Worm (Caenorhabditis elegans) whole organism, young adult: ENCODE results near the gene acn-1.

Experiments
- B0019.2 ChIP-seq: fragments of 200-800 bp; sonication (Bioruptor generic); conservative IDR thresholded peaks from 2 replicates; pipeline ENCODE4 v1.3.6; 2022; ENCODE audit warnings: missing genetic modification reagents, missing genetic modification characterization, missing compliant biosample characterization
- B0035.1 ChIP-seq: sonication (generic microtip); optimal IDR thresholded peaks from 2 replicates; lab custom pipeline; 2016; ENCODE audit warnings: missing genetic modification characterization, mild to moderate bottlenecking, missing compliant biosample characterization, missing genotype, missing genetic modification reagents
- B0261.1 ChIP-seq: sonication (generic microtip); optimal IDR thresholded peaks from 2 replicates; lab custom pipeline; 2016; ENCODE audit warnings: mild to moderate bottlenecking, missing genetic modification characterization, moderate library complexity, missing compliant biosample characterization
- D2030.7 ChIP-seq: fragments of 200-800 bp; sonication (Bioruptor generic); IDR thresholded peaks from 2 replicates; pipeline ENCODE4 v1.3.6; 2022; ENCODE audit warnings: missing genetic modification reagents, missing genetic modification characterization, missing compliant biosample characterization
- F23B12.7 ChIP-seq: sonication (generic microtip); optimal IDR thresholded peaks from 2 replicates; lab custom pipeline; 2017; ENCODE audit warnings: missing genetic modification characterization, mild to moderate bottlenecking, missing compliant biosample characterization, antibody characterized with exemption, moderate library complexity; ENCODE audit not compliant: insufficient read depth
- F33H1.4 ChIP-seq: fragments of 200-800 bp; sonication (Bioruptor generic); IDR thresholded peaks from 2 replicates; pipeline ENCODE4 v1.3.6; 2022; ENCODE audit warnings: missing genetic modification reagents, missing genetic modification characterization, missing compliant biosample characterization
- F55B11.4 ChIP-seq: sonication (generic microtip); optimal IDR thresholded peaks from 2 replicates; lab custom pipeline; 2016; ENCODE audit warnings: missing compliant biosample characterization, missing genetic modification characterization, borderline replicate concordance; ENCODE audit not compliant: insufficient read depth
- F57C9.4 ChIP-seq: sonication (generic microtip); optimal IDR thresholded peaks from 2 replicates; lab custom pipeline; 2017; ENCODE audit warnings: mild to moderate bottlenecking, missing genetic modification characterization, missing compliant biosample characterization
- K12H6.12 ChIP-seq: fragments of 200-800 bp; sonication (Bioruptor generic); optimal IDR thresholded peaks from 2 replicates; lab custom pipeline; 2018; ENCODE audit warnings: mild to moderate bottlenecking, missing genetic modification characterization, missing compliant biosample characterization
- T07F8.4 ChIP-seq: sonication (generic microtip); optimal IDR thresholded peaks from 2 replicates; lab custom pipeline; 2016; ENCODE audit warnings: mild to moderate bottlenecking, missing genetic modification characterization, moderate library complexity, missing compliant biosample characterization
- Y53G8AR.9 ChIP-seq: fragments of 200-800 bp; sonication (Bioruptor generic); conservative IDR thresholded peaks from 2 replicates; pipeline ENCODE4 v1.3.6; 2022; ENCODE audit warnings: missing genetic modification reagents, missing genetic modification characterization, missing compliant biosample characterization
- Y79H2A.3 ChIP-seq: fragments of 200-800 bp; sonication (Bioruptor generic); conservative IDR thresholded peaks from 2 replicates; pipeline ENCODE4 v1.3.6; 2022; ENCODE audit warnings: missing genetic modification reagents, missing genetic modification characterization, missing compliant biosample characterization
- athp-1 ChIP-seq: sonication (generic microtip); optimal IDR thresholded peaks from 2 replicates; lab custom pipeline; 2017; ENCODE audit warnings: mild to moderate bottlenecking, missing genetic modification characterization, missing compliant biosample characterization
- bed-1 ChIP-seq: fragments of 200-800 bp; sonication (Bioruptor generic); IDR thresholded peaks from 2 replicates; pipeline ENCODE4 v1.3.6; 2022; ENCODE audit warnings: missing genetic modification reagents, missing genetic modification characterization, missing compliant biosample characterization
- ccch-3 ChIP-seq: fragments of 200-800 bp; sonication (Bioruptor generic); optimal IDR thresholded peaks from 2 replicates; lab custom pipeline; 2018; ENCODE audit warnings: mild to moderate bottlenecking, missing genetic modification characterization, missing compliant biosample characterization
- cebp-1 ChIP-seq, 2 experiments: fragments of 200-800 bp in 1 of 2; sonication (Bioruptor generic) in 1 of 2; sonication (generic microtip) in 1 of 2; IDR thresholded peaks in 1 of 2; optimal IDR thresholded peaks in 1 of 2; 2 replicates each; pipeline versions ENCODE4 v1.3.6 to Lab custom; 2017 to 2022; ENCODE audit warnings: missing compliant biosample characterization in 2 of 2, missing genetic modification characterization in 2 of 2, mild to moderate bottlenecking in 1 of 2, missing genetic modification reagents in 1 of 2, moderate library complexity in 1 of 2
- ceh-27 ChIP-seq: fragments of 200-800 bp; sonication (Bioruptor generic); optimal IDR thresholded peaks from 2 replicates; lab custom pipeline; 2018; ENCODE audit warnings: mild to moderate bottlenecking, missing genetic modification characterization, moderate library complexity, missing compliant biosample characterization
- ceh-79 ChIP-seq: sonication (generic microtip); optimal IDR thresholded peaks from 2 replicates; lab custom pipeline; 2017; ENCODE audit warnings: mild to moderate bottlenecking, missing genetic modification characterization, missing compliant biosample characterization
- efl-1 ChIP-seq: fragments of 150-350 bp; optimal IDR thresholded peaks from 2 replicates; lab custom pipeline; 2014; ENCODE audit warnings: missing biosample characterization, missing genetic modification reagents, missing genetic modification characterization
- egl-44 ChIP-seq: fragments of 200-800 bp; sonication (Bioruptor generic); IDR thresholded peaks from 2 replicates; pipeline ENCODE4 v1.3.6; 2022; ENCODE audit warnings: missing genetic modification reagents, missing genetic modification characterization, missing compliant biosample characterization
- ekl-4 ChIP-seq: fragments of 200-800 bp; sonication (Bioruptor generic); IDR thresholded peaks from 2 replicates; pipeline ENCODE4 v1.3.6; 2022; ENCODE audit warnings: missing genetic modification reagents, missing genetic modification characterization, missing compliant biosample characterization
- ets-4 ChIP-seq: fragments of 200-800 bp; sonication (Bioruptor generic); optimal IDR thresholded peaks from 2 replicates; lab custom pipeline; 2018; ENCODE audit warnings: mild to moderate bottlenecking, missing genetic modification characterization, missing compliant biosample characterization
- fkh-3 ChIP-seq: sonication (generic microtip); optimal IDR thresholded peaks from 2 replicates; lab custom pipeline; 2016; ENCODE audit warnings: mild to moderate bottlenecking, missing genetic modification characterization, missing compliant biosample characterization
- hlh-26 ChIP-seq: fragments of 200-800 bp; sonication (Bioruptor generic); conservative IDR thresholded peaks from 2 replicates; pipeline ENCODE4 v1.3.6; 2022; ENCODE audit warnings: missing genetic modification reagents, missing genetic modification characterization, missing compliant biosample characterization
- hsf-1 ChIP-seq: fragments of 200-800 bp; sonication (Bioruptor generic); IDR thresholded peaks from 2 replicates; pipeline ENCODE4 v1.3.6; 2022; ENCODE audit warnings: missing genetic modification reagents, missing genetic modification characterization, missing compliant biosample characterization
- let-607 ChIP-seq, 2 experiments: fragments of 200-800 bp in 1 of 2; sonication (Bioruptor generic) in 1 of 2; sonication (generic microtip) in 1 of 2; optimal IDR thresholded peaks; 2 replicates each; lab custom pipeline; 2016 to 2018; ENCODE audit warnings: mild to moderate bottlenecking in 2 of 2, missing compliant biosample characterization in 2 of 2, missing genetic modification characterization in 2 of 2, moderate library complexity in 2 of 2, missing genotype in 1 of 2
- lsl-1 ChIP-seq: fragments of 200-800 bp; sonication (Bioruptor generic); optimal IDR thresholded peaks from 2 replicates; lab custom pipeline; 2018; ENCODE audit warnings: mild to moderate bottlenecking, missing genetic modification characterization, moderate library complexity, missing compliant biosample characterization
- madf-3 ChIP-seq: fragments of 200-800 bp; sonication (Bioruptor generic); IDR thresholded peaks from 2 replicates; pipeline ENCODE4 v1.3.6; 2022; ENCODE audit warnings: missing genetic modification reagents, missing genetic modification characterization, missing compliant biosample characterization
- madf-8 ChIP-seq: fragments of 200-800 bp; sonication (Bioruptor generic); conservative IDR thresholded peaks from 2 replicates; pipeline ENCODE4 v1.3.6; 2022; ENCODE audit warnings: missing genetic modification reagents, missing genetic modification characterization, missing compliant biosample characterization
- mcd-1 ChIP-seq: fragments of 200-800 bp; sonication (Bioruptor generic); IDR thresholded peaks from 2 replicates; pipeline ENCODE4 v1.3.6; 2022; ENCODE audit warnings: missing genetic modification reagents, missing genetic modification characterization, missing compliant biosample characterization
- mel-28 ChIP-seq: sonication (generic microtip); optimal IDR thresholded peaks from 2 replicates; lab custom pipeline; 2016; ENCODE audit warnings: borderline replicate concordance, mild to moderate bottlenecking, missing genetic modification characterization, missing compliant biosample characterization
- mxl-1 ChIP-seq: sonication (generic microtip); optimal IDR thresholded peaks from 2 replicates; lab custom pipeline; 2016; ENCODE audit warnings: missing genetic modification characterization, missing compliant biosample characterization
- nhr-120 ChIP-seq: fragments of 200-800 bp; sonication (Bioruptor generic); IDR thresholded peaks from 2 replicates; pipeline ENCODE4 v1.3.6; 2022; ENCODE audit warnings: missing genetic modification characterization, missing compliant biosample characterization
- nhr-27 ChIP-seq: fragments of 200-800 bp; sonication (Bioruptor generic); optimal IDR thresholded peaks from 2 replicates; lab custom pipeline; 2018; ENCODE audit warnings: mild to moderate bottlenecking, missing genetic modification characterization, moderate library complexity, missing compliant biosample characterization
- pha-4 ChIP-seq: fragments of 150-350 bp; sonication (generic microtip); optimal IDR thresholded peaks from 2 replicates; lab custom pipeline; 2014; ENCODE audit warnings: missing biosample characterization, missing genetic modification reagents, missing genetic modification characterization
- rcor-1 ChIP-seq: fragments of 200-800 bp; sonication (Bioruptor generic); IDR thresholded peaks from 2 replicates; pipeline ENCODE4 v1.3.6; 2022; ENCODE audit warnings: missing genetic modification reagents, missing genetic modification characterization, missing compliant biosample characterization
- sdz-38 ChIP-seq: sonication (generic microtip); optimal IDR thresholded peaks from 2 replicates; lab custom pipeline; 2016; ENCODE audit warnings: missing genotype, missing genetic modification characterization, missing compliant biosample characterization
- snpc-1.1 ChIP-seq: sonication (generic microtip); optimal IDR thresholded peaks from 2 replicates; lab custom pipeline; 2017; ENCODE audit warnings: missing genetic modification characterization, mild to moderate bottlenecking, missing compliant biosample characterization, antibody characterized with exemption, moderate library complexity, missing genotype, missing genetic modification reagents; ENCODE audit not compliant: insufficient read depth
- somi-1 ChIP-seq: fragments of 200-800 bp; sonication (Bioruptor generic); optimal IDR thresholded peaks from 2 replicates; lab custom pipeline; 2018; ENCODE audit warnings: mild to moderate bottlenecking, missing genetic modification characterization, missing compliant biosample characterization
- tbx-9 ChIP-seq: sonication (generic microtip); optimal IDR thresholded peaks from 2 replicates; lab custom pipeline; 2016; ENCODE audit warnings: borderline replicate concordance, missing genetic modification characterization, inconsistent platforms, missing compliant biosample characterization
- tlf-1 ChIP-seq: fragments of 200-800 bp; sonication (Bioruptor generic); optimal IDR thresholded peaks from 2 replicates; lab custom pipeline; 2018; ENCODE audit warnings: mild to moderate bottlenecking, missing genetic modification characterization, missing compliant biosample characterization
- ztf-22 ChIP-seq: fragments of 200-800 bp; sonication (Bioruptor generic); optimal IDR thresholded peaks from 2 replicates; lab custom pipeline; 2018; ENCODE audit warnings: mild to moderate bottlenecking, missing genetic modification characterization, moderate library complexity, missing compliant biosample characterization
- ztf-26 ChIP-seq: sonication (generic microtip); optimal IDR thresholded peaks from 2 replicates; lab custom pipeline; 2017; ENCODE audit warnings: missing genetic modification characterization, missing compliant biosample characterization
- ztf-28 ChIP-seq: fragments of 200-800 bp; sonication (Bioruptor generic); IDR thresholded peaks from 2 replicates; pipeline ENCODE4 v1.3.6; 2022; ENCODE audit warnings: missing genetic modification reagents, missing genetic modification characterization, missing compliant biosample characterization
- ztf-3 ChIP-seq: fragments of 200-800 bp; sonication (Bioruptor generic); optimal IDR thresholded peaks from 2 replicates; lab custom pipeline; 2018; ENCODE audit warnings: mild to moderate bottlenecking, missing genetic modification characterization, missing compliant biosample characterization
- ztf-6 ChIP-seq: fragments of 200-800 bp; sonication (Bioruptor generic); IDR thresholded peaks from 2 replicates; pipeline ENCODE4 v1.3.6; 2022; ENCODE audit warnings: missing genetic modification reagents, missing genetic modification characterization, missing compliant biosample characterization

Gene acn-1

ce11 chrX:5106187-5106694 is 9.4 kb upstream of the acn-1 start (continued):
- TF ChIP-seq Y53G8AR.9 (peak; percentile 95), hlh-26 (no peak), snpc-1.1 (tag; lab: Kevin White, UChicago) (no peak), F55B11.4 (no peak), mel-28 (peak; percentile 29), lsl-1 (GFP tag; lab: Kevin White, UChicago) (no peak), tlf-1 (no peak), ztf-6 (GFP tag; lab: Robert Waterston, UW) (no peak), ccch-3 (GFP tag; lab: Kevin White, UChicago) (no peak), ets-4 (GFP tag; lab: Kevin White, UChicago) (peak; percentile 83), B0261.1 (no peak), athp-1 (tag; lab: Kevin White, UChicago) (no peak), Y79H2A.3 (GFP tag; lab: Robert Waterston, UW) (no peak; the same call in 1 of the 2 replicates), pha-4 (tag; lab: Kevin White, UChicago) (no peak), somi-1 (no peak), mxl-1 (tag; lab: Kevin White, UChicago) (no peak), rcor-1 (GFP tag; lab: Robert Waterston, UW) (no peak; the same call in 1 of the 2 replicates), B0035.1 (tag; lab: Kevin White, UChicago) (no peak), cebp-1 (GFP tag; IDR thresholded peaks at IDR 0.05; lab: Robert Waterston, UW) (no peak), cebp-1 (tag; optimal IDR thresholded peaks at IDR 0.05; lab: Kevin White, UChicago) (peak; percentile 72), F57C9.4 (tag; lab: Kevin White, UChicago) (no peak), K12H6.12 (tag; lab: Kevin White, UChicago) (no peak), D2030.7 (GFP tag; lab: Robert Waterston, UW) (no peak), hsf-1 (GFP tag; lab: Robert Waterston, UW) (no peak; the same call in 1 of the 2 replicates), ceh-27 (GFP tag; lab: Kevin White, UChicago) (no peak), ztf-3 (GFP tag; lab: Kevin White, UChicago) (peak; percentile 73), egl-44 (peak; percentile 8; the same call in 1 of the 2 replicates), F33H1.4 (GFP tag; lab: Robert Waterston, UW) (no peak; the same call in 1 of the 2 replicates), ceh-79 (tag; lab: Kevin White, UChicago) (peak; percentile 13)

DNA sequence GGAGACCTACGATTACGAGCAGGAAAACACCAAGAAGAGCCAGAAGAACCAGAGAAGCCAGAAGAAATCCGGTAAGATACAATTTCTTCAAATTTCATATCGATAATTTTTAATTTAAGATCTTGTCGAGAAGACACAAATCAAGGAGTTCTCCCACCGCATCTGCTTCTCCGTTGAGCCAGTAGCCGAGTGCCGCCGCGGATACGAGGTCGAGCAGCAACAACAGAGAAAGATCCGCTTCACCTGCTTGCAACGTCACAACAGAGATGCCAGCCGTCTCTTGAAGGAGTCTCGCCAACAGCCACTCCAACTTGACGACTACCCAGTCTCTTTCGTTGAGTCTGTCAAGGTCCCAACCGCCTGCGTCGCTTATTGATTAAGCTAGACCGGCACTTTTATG is 8.8 kb upstream of the acn-1 start:
- no peak for TF ChIP-seq rcor-1 (GFP tag; lab: Robert Waterston, UW)
- no peak for TF ChIP-seq efl-1
- TF ChIP-seq bed-1 (GFP tag; lab: Robert Waterston, UW) = no peak
- TF ChIP-seq fkh-3 (tag; lab: Kevin White, UChicago) = no peak
- no peak for TF ChIP-seq madf-3
- TF ChIP-seq nhr-27 (tag; lab: Kevin White, UChicago) = no peak
- no peak for TF ChIP-seq tbx-9 (tag; lab: Kevin White, UChicago)
- no peak for TF ChIP-seq sdz-38 (tag; lab: Kevin White, UChicago)
- no peak for TF ChIP-seq ztf-28 (GFP tag; lab: Robert Waterston, UW)
- no peak for TF ChIP-seq F55B11.4
- TF ChIP-seq hsf-1 (GFP tag; lab: Robert Waterston, UW) = no peak
- no peak for TF ChIP-seq F23B12.7
- no peak for TF ChIP-seq madf-8 (GFP tag; lab: Robert Waterston, UW)
- TF ChIP-seq ceh-79 (tag; lab: Kevin White, UChicago) = no peak
- TF ChIP-seq ztf-22 = no peak
- no peak for TF ChIP-seq T07F8.4 (tag; lab: Kevin White, UChicago)
- no peak for TF ChIP-seq lsl-1 (GFP tag; lab: Kevin White, UChicago)
- no peak for TF ChIP-seq ccch-3 (GFP tag; lab: Kevin White, UChicago)
- TF ChIP-seq ekl-4 (GFP tag; lab: Robert Waterston, UW) = no peak
- TF ChIP-seq mcd-1 (GFP tag; lab: Robert Waterston, UW) = peak; percentile 5; the same call in 1 of the 2 replicates
- no peak for TF ChIP-seq let-607 (tag; optimal IDR thresholded peaks at IDR 0.05; lab: Kevin White, UChicago)
- no peak for TF ChIP-seq B0019.2
- TF ChIP-seq nhr-120 = no peak
- no peak for TF ChIP-seq ztf-26 (tag; lab: Kevin White, UChicago)
